Worm (Caenorhabditis elegans) whole organism, L3 larva: Measurements from ENCODE around the gene C08F11.1.
"Not testable (repeated sequence)": the region's sequence is repeated elsewhere in the genome, so short reads cannot be mapped to it uniquely, and the experiment has no call there.

ENCODE experiments used
- R02D3.7 ChIP-seq: fragments of 150-350 bp; optimal IDR thresholded peaks from 2 replicates; lab custom pipeline; 2014; ENCODE audit warnings: missing biosample characterization, missing genetic modification characterization
- ceh-16 ChIP-seq: sonication (generic microtip); optimal IDR thresholded peaks from 2 replicates; lab custom pipeline; 2017; ENCODE audit warnings: missing biosample characterization, missing genetic modification characterization
- ceh-82 ChIP-seq: fragments of 150-350 bp; optimal IDR thresholded peaks from 2 replicates; lab custom pipeline; 2014; ENCODE audit warnings: missing biosample characterization, missing genetic modification characterization
- daf-12 ChIP-seq: fragments of 150-350 bp; optimal IDR thresholded peaks from 2 replicates; lab custom pipeline; 2014; ENCODE audit warnings: missing biosample characterization, missing genetic modification reagents, missing genetic modification characterization
- egl-27 ChIP-seq: sonication (generic microtip); optimal IDR thresholded peaks from 4 replicates; lab custom pipeline; 2017; ENCODE audit warnings: missing biosample characterization, missing genetic modification reagents, missing genetic modification characterization
- egl-5 ChIP-seq: fragments of 150-350 bp; optimal IDR thresholded peaks from 2 replicates; lab custom pipeline; 2017; ENCODE audit warnings: missing biosample characterization, missing genetic modification reagents, missing genetic modification characterization, inconsistent platforms
- elt-1 ChIP-seq: fragments of 150-350 bp; optimal IDR thresholded peaks from 2 replicates; lab custom pipeline; 2014; ENCODE audit warnings: missing biosample characterization, missing genetic modification characterization
- elt-2 ChIP-seq: sonication (generic microtip); optimal IDR thresholded peaks from 2 replicates; lab custom pipeline; 2016; ENCODE audit warnings: missing genetic modification reagents, mild to moderate bottlenecking, missing genetic modification characterization, missing compliant biosample characterization
- eor-1 ChIP-seq, 2 experiments: fragments of 150-350 bp; optimal IDR thresholded peaks; 2 replicates each; lab custom pipeline; 2014 to 2018; ENCODE audit warnings: missing biosample characterization in 2 of 2, missing genetic modification characterization in 2 of 2
- fkh-10 ChIP-seq: sonication (generic microtip); optimal IDR thresholded peaks from 2 replicates; lab custom pipeline; 2017; ENCODE audit warnings: missing biosample characterization, missing genetic modification reagents, missing genetic modification characterization
- fkh-2 ChIP-seq: fragments of 150-350 bp; optimal IDR thresholded peaks from 2 replicates; lab custom pipeline; 2014; ENCODE audit warnings: missing biosample characterization, missing genetic modification reagents, missing genetic modification characterization
- hmg-11 ChIP-seq: sonication (generic microtip); optimal IDR thresholded peaks from 2 replicates; lab custom pipeline; 2016; ENCODE audit warnings: missing genetic modification characterization, missing compliant biosample characterization
- jun-1 ChIP-seq: fragments of 150-350 bp; optimal IDR thresholded peaks from 2 replicates; lab custom pipeline; 2014; ENCODE audit warnings: missing biosample characterization, missing genetic modification reagents, missing genetic modification characterization
- lin-15B ChIP-seq: fragments of 150-350 bp; optimal IDR thresholded peaks from 2 replicates; lab custom pipeline; 2014; ENCODE audit warnings: missing biosample characterization, missing genetic modification characterization
- lin-39 ChIP-seq: fragments of 150-350 bp; optimal IDR thresholded peaks from 2 replicates; lab custom pipeline; 2018; ENCODE audit warnings: missing biosample characterization, missing genetic modification reagents, missing genetic modification characterization
- lsy-12 ChIP-seq: sonication (generic microtip); optimal IDR thresholded peaks from 2 replicates; lab custom pipeline; 2016; ENCODE audit warnings: mild to moderate bottlenecking, missing genetic modification characterization, missing compliant biosample characterization
- mml-1 ChIP-seq: fragments of 150-350 bp; sonication (generic microtip); optimal IDR thresholded peaks from 3 replicates; lab custom pipeline; 2014; ENCODE audit warnings: missing biosample characterization, missing genetic modification characterization
- nhr-11 ChIP-seq: fragments of 150-350 bp; optimal IDR thresholded peaks from 2 replicates; lab custom pipeline; 2014; ENCODE audit warnings: missing biosample characterization, missing genetic modification characterization
- nhr-12 ChIP-seq: fragments of 150-350 bp; optimal IDR thresholded peaks from 2 replicates; lab custom pipeline; 2014; ENCODE audit warnings: missing biosample characterization, missing genetic modification characterization
- nhr-23 ChIP-seq: fragments of 150-350 bp; optimal IDR thresholded peaks from 2 replicates; lab custom pipeline; 2014; ENCODE audit warnings: missing biosample characterization, missing genetic modification reagents, missing genetic modification characterization
- nhr-28 ChIP-seq: fragments of 150-350 bp; optimal IDR thresholded peaks from 2 replicates; lab custom pipeline; 2014; ENCODE audit warnings: missing biosample characterization, missing genetic modification characterization
- nhr-43 ChIP-seq: sonication (generic microtip); optimal IDR thresholded peaks from 2 replicates; lab custom pipeline; 2016; ENCODE audit warnings: mild to moderate bottlenecking, missing genetic modification characterization, missing compliant biosample characterization; ENCODE audit not compliant: poor library complexity, severe bottlenecking
- nhr-67 ChIP-seq: fragments of 150-350 bp; optimal IDR thresholded peaks from 2 replicates; lab custom pipeline; 2014; ENCODE audit warnings: missing biosample characterization, missing genetic modification characterization
- nhr-76 ChIP-seq: fragments of 150-350 bp; sonication (generic microtip); optimal IDR thresholded peaks from 5 replicates; lab custom pipeline; 2014; ENCODE audit warnings: missing biosample characterization, missing genetic modification characterization
- pha-4 ChIP-seq: fragments of 150-350 bp; optimal IDR thresholded peaks from 2 replicates; lab custom pipeline; 2014; ENCODE audit warnings: missing biosample characterization, missing genetic modification reagents, missing genetic modification characterization
- pqm-1 ChIP-seq: fragments of 150-350 bp; optimal IDR thresholded peaks from 2 replicates; lab custom pipeline; 2017; ENCODE audit warnings: missing biosample characterization, missing genetic modification characterization, inconsistent platforms
- skn-1 ChIP-seq: fragments of 150-350 bp; optimal IDR thresholded peaks from 2 replicates; lab custom pipeline; 2014; ENCODE audit warnings: missing biosample characterization, missing genetic modification characterization
- tbx-2 ChIP-seq: sonication (generic microtip); optimal IDR thresholded peaks from 2 replicates; lab custom pipeline; 2016; ENCODE audit warnings: mild to moderate bottlenecking, missing genetic modification characterization, missing compliant biosample characterization
- unc-39 ChIP-seq: sonication (generic microtip); optimal IDR thresholded peaks from 4 replicates; lab custom pipeline; 2017; ENCODE audit warnings: missing biosample characterization, missing genetic modification characterization
- unc-62 ChIP-seq: fragments of 150-350 bp; sonication (generic microtip); optimal IDR thresholded peaks from 4 replicates; lab custom pipeline; 2014; ENCODE audit warnings: missing biosample characterization, missing genetic modification reagents, missing genetic modification characterization
- zag-1 ChIP-seq: fragments of 150-350 bp; optimal IDR thresholded peaks from 2 replicates; lab custom pipeline; 2014; ENCODE audit warnings: missing biosample characterization, missing genetic modification characterization

Gene C08F11.1

DNA sequence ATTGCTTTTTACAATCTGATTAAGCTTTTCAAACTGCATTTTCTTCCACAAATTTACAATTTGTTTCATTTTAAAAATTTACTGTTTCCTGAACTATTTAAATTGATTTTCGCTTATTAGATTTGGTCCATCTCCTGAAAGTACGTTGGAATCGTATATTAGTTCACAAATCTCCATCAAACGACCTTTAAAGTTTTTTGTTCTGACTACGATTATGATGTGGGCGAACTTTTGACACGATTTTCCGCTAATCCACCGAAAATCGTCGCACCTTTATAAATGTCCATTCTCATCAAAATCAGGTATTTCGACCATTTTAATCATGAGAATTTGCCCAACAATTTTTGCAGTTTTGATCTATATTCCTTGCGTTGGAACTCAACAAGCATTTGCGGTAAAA, at the start of gene C08F11.1:
Gene C08F11.1, plus strand, starts transcription at position 301 of the 400 bp plus-strand sequence.
- TF ChIP-seq elt-1 (tag; lab: Kevin White, UChicago) = no peak
- TF ChIP-seq unc-62 (GFP tag; lab: Kevin White, UChicago) = no peak
- TF ChIP-seq nhr-23 = no peak
- TF ChIP-seq lin-15B = no peak
- TF ChIP-seq nhr-67 (tag; lab: Kevin White, UChicago) = no peak
- no peak for TF ChIP-seq zag-1 (tag; lab: Kevin White, UChicago)
- no peak for TF ChIP-seq ceh-16 (tag; lab: Kevin White, UChicago)
- no peak for TF ChIP-seq fkh-10 (GFP tag; lab: Kevin White, UChicago)
- TF ChIP-seq lsy-12 = no peak
- TF ChIP-seq nhr-43 = no peak
- TF ChIP-seq fkh-2 = no peak

DNA sequence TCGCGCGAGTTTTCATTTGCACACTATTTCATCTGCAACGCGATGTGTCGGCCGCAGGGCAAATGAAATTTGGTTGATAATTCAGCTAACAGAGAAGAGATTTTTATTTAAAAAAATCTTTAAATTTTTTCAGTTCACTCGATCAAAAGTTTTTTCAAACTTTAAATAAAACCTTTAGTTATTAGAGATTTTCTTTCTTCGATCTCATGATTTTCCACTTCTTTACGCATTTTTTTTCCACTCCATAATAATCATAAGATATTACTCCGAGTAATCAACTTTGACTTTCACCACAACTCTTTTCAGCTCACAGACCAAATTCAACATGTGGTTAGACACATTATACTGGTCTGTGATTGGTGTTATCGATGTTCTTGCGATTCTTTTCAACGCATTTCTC, 48.9 kb upstream of the C08F11.1 start, which contains the start of gene srd-10:
Gene srd-10, plus strand, starts transcription at position 301 of the 400 bp plus-strand sequence.
- TF ChIP-seq jun-1 (tag; lab: Kevin White, UChicago) (no peak), nhr-11 (tag; lab: Kevin White, UChicago) (no peak), mml-1 (tag; lab: Kevin White, UChicago) (no peak), lin-39 (tag; lab: Kevin White, UChicago) (no peak), lin-15B (no peak), eor-1 (tag; optimal IDR thresholded peaks at IDR 0.05; lab: Kevin White, UChicago) (no peak), fkh-2 (no peak), ceh-82 (tag; lab: Kevin White, UChicago) (no peak), nhr-12 (no peak), zag-1 (tag; lab: Kevin White, UChicago) (no peak), nhr-76 (tag; lab: Kevin White, UChicago) (no peak), R02D3.7 (tag; lab: Kevin White, UChicago) (no peak), pha-4 (tag; lab: Kevin White, UChicago) (no peak)
- TF ChIP-seq, all 47 proteins: peak for 0

ce11 chrIV:13575673-13576072, 48.0 kb upstream of the C08F11.1 start:
- no peak for TF ChIP-seq tbx-2 (tag; lab: Kevin White, UChicago)
- no peak for TF ChIP-seq eor-1 (tag; optimal IDR thresholded peaks at IDR 0.05; lab: Kevin White, UChicago)
- no peak for TF ChIP-seq nhr-11 (tag; lab: Kevin White, UChicago)
- no peak for TF ChIP-seq elt-1 (tag; lab: Kevin White, UChicago)
- no peak for TF ChIP-seq egl-27 (tag; lab: Kevin White, UChicago)
- no peak for TF ChIP-seq jun-1 (tag; lab: Kevin White, UChicago)
- no peak for TF ChIP-seq unc-39 (tag; lab: Kevin White, UChicago)
- no peak for TF ChIP-seq egl-5 (tag; lab: Kevin White, UChicago)
- TF ChIP-seq pqm-1 (tag; lab: Kevin White, UChicago) = no peak
- TF ChIP-seq ceh-16 (tag; lab: Kevin White, UChicago) = no peak
- no peak for TF ChIP-seq hmg-11
- TF ChIP-seq, all 47 proteins: peak for 0

- TF ChIP-seq mml-1 (tag; lab: Kevin White, UChicago); unc-39 (tag; lab: Kevin White, UChicago); elt-2: not testable (repeated sequence)
Observed at ce11 chrIV:13578174-13578573, 45.5 kb upstream of the C08F11.1 start, which contains the start of gene Y45F10B.8. Y45F10B.8 (minus strand) TSS chrIV:13578274.

- not testable (repeated sequence) for TF ChIP-seq skn-1 (tag; lab: Kevin White, UChicago); pqm-1 (tag; lab: Kevin White, UChicago); nhr-12
Observed at ce11 chrIV:13578953-13579352, 44.7 kb upstream of the C08F11.1 start, which contains the start of gene sru-16. sru-16 (plus strand) TSS chrIV:13579253.

DNA sequence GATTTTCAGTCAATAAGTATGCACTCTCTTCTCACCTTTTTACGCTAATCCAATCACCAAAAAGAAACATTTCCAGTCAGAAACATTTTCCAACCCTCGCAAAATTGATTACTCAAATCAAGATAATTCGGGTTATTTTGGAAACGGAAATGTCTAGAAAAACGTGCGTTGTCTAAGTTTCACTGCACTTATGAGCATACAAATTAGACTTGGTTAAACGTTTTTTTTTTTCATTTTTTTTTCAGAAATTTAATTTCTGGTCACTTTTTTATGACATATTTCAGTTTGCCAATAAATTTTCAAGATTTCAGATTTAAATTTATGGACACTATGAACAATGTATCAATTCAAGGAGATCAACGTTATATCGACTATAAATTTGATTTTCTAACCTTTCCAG, 40.7 kb upstream of the C08F11.1 start, which contains the start of gene sru-12:
Gene sru-12, plus strand, starts transcription at position 301 of the 400 bp plus-strand sequence.
- TF ChIP-seq R02D3.7 (tag; lab: Kevin White, UChicago) (no peak), daf-12 (tag; lab: Kevin White, UChicago) (no peak), nhr-28 (tag; lab: Kevin White, UChicago) (no peak)
